Worm (Caenorhabditis elegans) whole organism, L2 larva: ENCODE measurements around the gene F53C3.4.

Experiments
- C34F6.9 ChIP-seq: fragments of 150-350 bp; optimal IDR thresholded peaks from 2 replicates; lab custom pipeline; 2014; ENCODE audit warnings: missing biosample characterization, missing genetic modification characterization
- F13H6.1 ChIP-seq: sonication (generic microtip); optimal IDR thresholded peaks from 2 replicates; lab custom pipeline; 2016; ENCODE audit warnings: missing genetic modification characterization, missing compliant biosample characterization
- R02D3.7 ChIP-seq: fragments of 150-350 bp; optimal IDR thresholded peaks from 2 replicates; lab custom pipeline; 2014; ENCODE audit warnings: missing biosample characterization, missing genetic modification characterization
- Y55F3AM.14 ChIP-seq: fragments of 200-800 bp; sonication (Bioruptor generic); optimal IDR thresholded peaks from 2 replicates; lab custom pipeline; 2018; ENCODE audit warnings: mild to moderate bottlenecking, missing genetic modification characterization, missing compliant biosample characterization
- ZK546.5 ChIP-seq: sonication (generic microtip); optimal IDR thresholded peaks from 2 replicates; lab custom pipeline; 2017; ENCODE audit warnings: missing biosample characterization, missing genetic modification characterization
- aly-2 ChIP-seq: fragments of 150-350 bp; optimal IDR thresholded peaks from 2 replicates; lab custom pipeline; 2014; ENCODE audit warnings: missing biosample characterization, missing genetic modification characterization
- ama-1 ChIP-seq: fragments of 150-350 bp; optimal IDR thresholded peaks from 2 replicates; lab custom pipeline; 2018; ENCODE audit warnings: inconsistent platforms
- ceh-16 ChIP-seq: fragments of 150-350 bp; optimal IDR thresholded peaks from 2 replicates; lab custom pipeline; 2014; ENCODE audit warnings: missing biosample characterization, missing genetic modification characterization
- ceh-82 ChIP-seq: fragments of 150-350 bp; optimal IDR thresholded peaks from 2 replicates; lab custom pipeline; 2014; ENCODE audit warnings: missing biosample characterization, missing genetic modification characterization
- crh-2 ChIP-seq: sonication (generic microtip); optimal IDR thresholded peaks from 2 replicates; lab custom pipeline; 2017; ENCODE audit warnings: missing biosample characterization, missing genetic modification characterization
- dmd-4 ChIP-seq: sonication (generic microtip); optimal IDR thresholded peaks from 2 replicates; lab custom pipeline; 2017; ENCODE audit warnings: missing biosample characterization, missing genetic modification characterization
- egl-27 ChIP-seq: sonication (generic microtip); optimal IDR thresholded peaks from 3 replicates; lab custom pipeline; 2017; ENCODE audit warnings: missing biosample characterization, missing genetic modification reagents, missing genetic modification characterization
- elt-1 ChIP-seq: fragments of 150-350 bp; optimal IDR thresholded peaks from 2 replicates; lab custom pipeline; 2014; ENCODE audit warnings: missing biosample characterization, missing genetic modification characterization
- gmeb-1 ChIP-seq: fragments of 150-350 bp; optimal IDR thresholded peaks from 2 replicates; lab custom pipeline; 2014; ENCODE audit warnings: missing biosample characterization, missing genetic modification characterization
- lin-11 ChIP-seq: fragments of 150-350 bp; sonication (generic microtip); optimal IDR thresholded peaks from 2 replicates; lab custom pipeline; 2014; ENCODE audit warnings: missing biosample characterization, missing genetic modification characterization, inconsistent platforms, mixed read lengths
- lin-13 ChIP-seq: fragments of 150-350 bp; optimal IDR thresholded peaks from 2 replicates; lab custom pipeline; 2014; ENCODE audit warnings: missing biosample characterization, missing genetic modification reagents, missing genetic modification characterization
- lin-39 ChIP-seq: fragments of 150-350 bp; optimal IDR thresholded peaks from 2 replicates; lab custom pipeline; 2014; ENCODE audit warnings: missing biosample characterization, missing genetic modification reagents, missing genetic modification characterization
- mab-5 ChIP-seq: fragments of 150-350 bp; optimal IDR thresholded peaks from 2 replicates; lab custom pipeline; 2014; ENCODE audit warnings: missing biosample characterization, missing genetic modification characterization
- mbf-1 ChIP-seq: sonication (generic microtip); optimal IDR thresholded peaks from 2 replicates; lab custom pipeline; 2017; ENCODE audit warnings: missing biosample characterization, missing genetic modification characterization
- mdl-1 ChIP-seq, 2 experiments: fragments of 150-350 bp in 1 of 2; sonication (generic microtip) in 1 of 2; optimal IDR thresholded peaks; 2 replicates each; lab custom pipeline; 2017; ENCODE audit warnings: missing biosample characterization in 2 of 2, missing genetic modification characterization in 2 of 2
- nhr-10 ChIP-seq: sonication (generic microtip); optimal IDR thresholded peaks from 2 replicates; lab custom pipeline; 2017; ENCODE audit warnings: missing biosample characterization, missing genetic modification characterization
- nhr-12 ChIP-seq: fragments of 150-350 bp; optimal IDR thresholded peaks from 2 replicates; lab custom pipeline; 2014; ENCODE audit warnings: missing biosample characterization, missing genetic modification characterization
- nhr-129 ChIP-seq: fragments of 150-350 bp; optimal IDR thresholded peaks from 2 replicates; lab custom pipeline; 2014; ENCODE audit warnings: missing biosample characterization, missing genetic modification characterization
- nhr-21 ChIP-seq: fragments of 150-350 bp; optimal IDR thresholded peaks from 2 replicates; lab custom pipeline; 2014; ENCODE audit warnings: missing biosample characterization, missing genetic modification characterization
- nhr-237 ChIP-seq: fragments of 150-350 bp; optimal IDR thresholded peaks from 2 replicates; lab custom pipeline; 2014; ENCODE audit warnings: missing biosample characterization, missing genetic modification characterization
- nhr-25 ChIP-seq: fragments of 150-350 bp; sonication (generic microtip); optimal IDR thresholded peaks from 3 replicates; lab custom pipeline; 2014; ENCODE audit warnings: missing biosample characterization, missing genetic modification characterization
- peb-1 ChIP-seq: fragments of 150-350 bp; optimal IDR thresholded peaks from 2 replicates; lab custom pipeline; 2014; ENCODE audit warnings: missing biosample characterization, missing genetic modification characterization
- skn-1 ChIP-seq: sonication (generic microtip); optimal IDR thresholded peaks from 2 replicates; lab custom pipeline; 2017; ENCODE audit warnings: missing biosample characterization, missing genetic modification characterization
- sma-3 ChIP-seq: sonication (generic microtip); optimal IDR thresholded peaks from 2 replicates; lab custom pipeline; 2016; ENCODE audit warnings: missing genetic modification reagents, missing genetic modification characterization, missing compliant biosample characterization
- sma-9 ChIP-seq, 2 experiments: fragments of 150-350 bp in 1 of 2; sonication (generic microtip) in 1 of 2; optimal IDR thresholded peaks; 2 replicates each; lab custom pipeline; 2014 to 2016; ENCODE audit warnings: missing genetic modification characterization in 2 of 2, mild to moderate bottlenecking in 1 of 2, missing biosample characterization in 1 of 2, missing compliant biosample characterization in 1 of 2, missing genetic modification reagents in 1 of 2, moderate library complexity in 1 of 2
- snpc-4 ChIP-seq: fragments of 150-350 bp; optimal IDR thresholded peaks from 2 replicates; lab custom pipeline; 2014; ENCODE audit warnings: missing biosample characterization, missing genetic modification characterization
- unc-39 ChIP-seq: fragments of 150-350 bp; optimal IDR thresholded peaks from 2 replicates; lab custom pipeline; 2014; ENCODE audit warnings: missing biosample characterization, missing genetic modification characterization
- unc-55 ChIP-seq: fragments of 150-350 bp; sonication (generic microtip); optimal IDR thresholded peaks from 3 replicates; lab custom pipeline; 2014; ENCODE audit warnings: missing biosample characterization, missing genetic modification reagents, missing genetic modification characterization
- unc-62 ChIP-seq: fragments of 150-350 bp; optimal IDR thresholded peaks from 2 replicates; lab custom pipeline; 2014; ENCODE audit warnings: missing biosample characterization, missing genetic modification reagents, missing genetic modification characterization
- zag-1 ChIP-seq: fragments of 150-350 bp; optimal IDR thresholded peaks from 2 replicates; lab custom pipeline; 2014; ENCODE audit warnings: missing biosample characterization, missing genetic modification characterization
- ztf-11 ChIP-seq: sonication (generic microtip); optimal IDR thresholded peaks from 2 replicates; lab custom pipeline; 2017; ENCODE audit warnings: missing biosample characterization, missing genetic modification characterization
- ztf-4 ChIP-seq: fragments of 150-350 bp; optimal IDR thresholded peaks from 2 replicates; lab custom pipeline; 2014; ENCODE audit warnings: missing biosample characterization, missing genetic modification characterization

The F53C3.4 gene

DNA sequence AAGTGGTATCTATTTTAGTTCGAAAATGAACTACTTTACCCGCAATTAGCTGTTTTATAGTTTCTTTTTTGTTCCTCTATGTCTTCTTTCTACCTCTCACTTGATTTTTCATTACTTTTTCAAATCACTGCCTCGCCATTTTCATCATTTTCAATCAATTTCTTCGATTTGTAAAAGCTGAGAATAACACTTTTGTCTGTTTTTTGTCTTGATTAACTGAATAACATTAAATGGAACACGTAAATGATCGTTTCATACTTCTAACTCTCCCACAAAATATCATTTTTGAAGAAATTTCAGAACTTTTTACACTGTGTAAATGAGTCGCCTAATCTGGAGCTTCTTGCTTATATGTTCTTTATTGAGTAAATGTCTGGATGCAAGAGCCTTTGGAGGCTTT is at the start of gene F53C3.4:
F53C3.4 (plus strand) TSS at position 301 of the 400 bp plus-strand sequence.
- no peak for TF ChIP-seq mbf-1 (tag; lab: Kevin White, UChicago)
- TF ChIP-seq nhr-237 (tag; lab: Kevin White, UChicago): no peak
- TF ChIP-seq ceh-16 (tag; lab: Kevin White, UChicago): no peak
- no peak for TF ChIP-seq lin-13 (GFP tag; lab: Kevin White, UChicago)
- no peak for TF ChIP-seq unc-55 (GFP tag; lab: Kevin White, UChicago)
- TF ChIP-seq elt-1: no peak
- TF ChIP-seq lin-39 (tag; lab: Kevin White, UChicago): no peak
- no peak for TF ChIP-seq F13H6.1 (tag; lab: Kevin White, UChicago)
- no peak for TF ChIP-seq sma-9 (GFP tag; optimal IDR thresholded peaks at IDR 0.05; lab: Kevin White, UChicago)
- TF ChIP-seq sma-9 (tag; optimal IDR thresholded peaks at IDR 0.05; lab: Kevin White, UChicago): no peak
- no peak for TF ChIP-seq unc-39
- TF ChIP-seq nhr-10: no peak
- no peak for TF ChIP-seq ztf-11
- TF ChIP-seq nhr-25: no peak
- no peak for TF ChIP-seq dmd-4 (tag; lab: Kevin White, UChicago)
- no peak for TF ChIP-seq Y55F3AM.14 (GFP tag; lab: Kevin White, UChicago)
- TF ChIP-seq ZK546.5: no peak
- no peak for TF ChIP-seq nhr-12 (tag; lab: Kevin White, UChicago)
- no peak for TF ChIP-seq C34F6.9 (tag; lab: Kevin White, UChicago)
- TF ChIP-seq aly-2 (tag; lab: Kevin White, UChicago): no peak
- no peak for TF ChIP-seq gmeb-1 (tag; lab: Kevin White, UChicago)

DNA sequence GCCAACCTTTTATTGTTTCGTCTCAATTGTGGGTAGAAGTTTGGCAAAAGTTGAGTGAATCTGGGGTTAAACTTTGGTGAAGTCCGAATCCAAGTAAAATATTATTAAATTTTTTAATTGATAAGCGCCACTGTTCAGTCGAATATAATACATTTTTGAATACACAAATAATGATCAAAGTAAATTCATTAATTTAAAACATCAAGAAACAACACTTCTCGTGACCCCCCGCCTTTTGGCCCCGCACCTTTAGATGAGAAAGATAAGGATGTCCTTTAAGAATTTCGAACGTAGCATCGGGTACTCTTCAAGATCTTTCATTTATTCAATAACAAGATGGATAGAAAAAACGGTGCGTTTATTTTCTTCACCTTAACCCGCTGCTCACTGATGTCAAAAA is 48.6 kb upstream of the F53C3.4 start, which contains the start of gene nhr-257:
nhr-257 (plus strand) TSS at position 301 of the 400 bp plus-strand sequence.
- no peak for TF ChIP-seq elt-1
- TF ChIP-seq lin-11 (tag; lab: Kevin White, UChicago): no peak
- TF ChIP-seq sma-9 (GFP tag; optimal IDR thresholded peaks at IDR 0.05; lab: Kevin White, UChicago): no peak
- TF ChIP-seq sma-9 (tag; optimal IDR thresholded peaks at IDR 0.05; lab: Kevin White, UChicago): no peak
- no peak for TF ChIP-seq nhr-129
- TF ChIP-seq mdl-1 (tag; optimal IDR thresholded peaks at IDR 0.05; lab: Kevin White, UChicago): no peak
- no peak for TF ChIP-seq skn-1 (tag; lab: Kevin White, UChicago)
- no peak for TF ChIP-seq ztf-4 (tag; lab: Kevin White, UChicago)
- no peak for TF ChIP-seq R02D3.7 (tag; lab: Kevin White, UChicago)
- no peak for TF ChIP-seq C34F6.9 (tag; lab: Kevin White, UChicago)
- TF ChIP-seq nhr-25: no peak
- no peak for TF ChIP-seq zag-1 (tag; lab: Kevin White, UChicago)
- no peak for TF ChIP-seq snpc-4 (tag; lab: Kevin White, UChicago)
- no peak for TF ChIP-seq mbf-1 (tag; lab: Kevin White, UChicago)
- TF ChIP-seq ceh-16 (tag; lab: Kevin White, UChicago): no peak

DNA sequence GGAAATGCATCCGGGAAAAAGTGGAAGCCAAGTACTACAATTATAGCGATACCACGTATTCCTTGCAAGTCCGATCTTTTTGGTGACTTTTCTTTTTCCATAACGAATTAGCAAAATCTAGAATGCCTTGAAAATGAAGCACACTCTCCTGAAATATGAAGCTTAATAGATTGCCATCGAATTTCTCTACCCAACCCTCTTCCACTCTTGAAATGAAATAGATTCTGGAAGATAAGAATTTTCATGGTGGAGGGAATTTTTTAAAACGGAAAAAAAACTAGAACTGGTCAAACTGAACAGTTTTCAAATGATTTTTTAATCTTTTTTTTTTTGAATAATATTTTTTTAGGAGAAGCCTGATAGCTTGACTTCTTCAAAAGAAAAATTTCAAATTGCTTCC is 40.4 kb upstream of the F53C3.4 start, which contains the start of gene oac-11:
oac-11 (minus strand) TSS at position 101 of the 400 bp plus-strand sequence.
- TF ChIP-seq mab-5 (tag; lab: Kevin White, UChicago): no peak
- TF ChIP-seq ZK546.5: no peak
- no peak for TF ChIP-seq egl-27
- no peak for TF ChIP-seq skn-1 (tag; lab: Kevin White, UChicago)
- TF ChIP-seq unc-39: no peak
- no peak for TF ChIP-seq nhr-10
- TF ChIP-seq nhr-12 (tag; lab: Kevin White, UChicago): no peak
- TF ChIP-seq crh-2 (tag; lab: Kevin White, UChicago): no peak
- no peak for TF ChIP-seq peb-1 (tag; lab: Kevin White, UChicago)
- TF ChIP-seq ztf-4 (tag; lab: Kevin White, UChicago): no peak
- no peak for TF ChIP-seq R02D3.7 (tag; lab: Kevin White, UChicago)
- no peak for TF ChIP-seq unc-55 (GFP tag; lab: Kevin White, UChicago)
- TF ChIP-seq ceh-82 (tag; lab: Kevin White, UChicago): no peak
- TF ChIP-seq lin-13 (GFP tag; lab: Kevin White, UChicago): no peak

DNA sequence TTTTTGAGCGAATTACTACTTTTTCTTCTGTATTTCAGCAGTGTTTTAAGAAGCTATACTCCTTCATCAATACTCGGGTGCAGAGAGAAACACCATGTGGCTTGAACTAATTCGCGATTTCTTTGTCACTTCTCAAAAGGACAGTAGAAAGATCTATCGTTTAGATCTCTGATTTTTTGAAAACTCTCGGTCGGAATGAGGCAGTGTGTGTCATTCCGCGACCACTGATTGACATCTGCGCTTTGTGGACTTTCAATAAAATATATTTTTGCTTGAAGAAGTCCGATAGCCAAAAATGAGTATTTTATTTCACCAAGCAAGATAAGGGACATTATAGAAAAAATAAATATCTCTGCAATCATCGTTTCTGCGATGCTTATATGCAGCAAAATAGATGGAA is 39.2 kb upstream of the F53C3.4 start:
- TF ChIP-seq snpc-4 (tag; lab: Kevin White, UChicago) (no peak), elt-1 (peak; percentile 76), nhr-10 (no peak)

DNA sequence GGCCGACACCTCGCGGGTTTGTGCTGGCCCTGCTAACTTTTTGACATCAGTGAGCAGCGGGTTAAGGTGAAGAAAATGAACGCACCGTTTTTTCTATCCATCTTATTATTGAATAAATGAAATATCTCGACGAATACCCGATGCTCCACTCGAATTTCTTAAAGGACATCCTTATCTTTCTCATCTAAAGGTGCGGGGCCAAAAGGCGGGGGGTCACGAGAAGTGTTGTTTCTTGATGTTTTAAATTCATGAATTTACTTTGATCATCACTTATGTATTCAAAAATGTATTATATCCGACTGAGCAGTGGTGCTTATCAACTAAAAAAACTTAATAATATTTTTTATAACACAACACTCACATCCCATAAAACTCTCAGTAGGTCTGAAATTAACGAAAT is 36.6 kb upstream of the F53C3.4 start, which contains the start of gene nhr-261:
nhr-261 (minus strand) TSS at position 101 of the 400 bp plus-strand sequence.
- TF ChIP-seq nhr-21 (tag; lab: Kevin White, UChicago) (no peak), gmeb-1 (tag; lab: Kevin White, UChicago) (no peak), ztf-4 (tag; lab: Kevin White, UChicago) (no peak), elt-1 (no peak), F13H6.1 (tag; lab: Kevin White, UChicago) (no peak), unc-62 (GFP tag; lab: Kevin White, UChicago) (no peak), egl-27 (no peak), zag-1 (tag; lab: Kevin White, UChicago) (no peak), sma-3 (GFP tag; lab: Kevin White, UChicago) (no peak), ama-1 (lab: Kevin White, UChicago) (no peak), crh-2 (tag; lab: Kevin White, UChicago) (no peak), lin-39 (tag; lab: Kevin White, UChicago) (no peak), aly-2 (tag; lab: Kevin White, UChicago) (no peak), Y55F3AM.14 (GFP tag; lab: Kevin White, UChicago) (no peak)
